Fruit fly (Drosophila melanogaster): ENCODE results near the gene CG31933.

The CG31933 gene

DNA sequence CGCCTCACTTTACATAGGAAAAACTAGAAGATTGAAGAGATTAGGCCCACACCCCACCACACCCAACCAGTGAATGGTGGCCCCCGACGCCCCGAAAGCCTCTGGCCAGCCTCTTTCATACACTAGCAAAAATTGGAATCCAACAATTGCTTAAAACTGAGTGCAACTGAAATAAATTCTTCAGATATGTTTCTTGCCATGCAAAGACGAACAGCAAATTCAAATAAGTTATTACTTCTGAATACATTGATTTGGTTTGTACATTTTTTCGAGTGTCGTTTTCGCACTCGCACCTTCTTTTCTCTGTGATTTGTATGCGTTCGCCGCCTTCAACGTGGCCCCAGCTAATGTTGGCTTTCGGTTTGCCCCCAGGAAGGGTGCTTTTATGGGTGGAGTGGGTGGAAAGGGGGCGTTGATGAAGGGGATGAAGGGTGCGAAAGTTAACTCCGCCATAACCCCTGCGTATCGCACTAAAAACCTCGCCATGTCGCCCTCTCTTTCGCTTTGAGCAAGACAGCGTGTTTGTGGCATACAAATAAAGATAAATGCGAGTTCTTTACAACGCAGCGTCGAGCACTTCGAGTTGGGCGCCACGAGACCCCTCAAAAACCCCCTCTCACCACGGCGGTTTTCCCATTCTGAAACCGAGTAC lies 14.7 kb upstream of the CG31933 start (continued):
- TF ChIP-seq CG12942 (GFP tag; optimal IDR thresholded peaks at IDR 0.05) (no peak), inv (GFP tag; IDR thresholded peaks at IDR 0.05; ENCODE audit: partially characterized antibody) (no peak), Dek (tag; optimal IDR thresholded peaks at IDR 0.05) (peak; percentile 45), CG11723 (GFP tag; optimal IDR thresholded peaks at IDR 0.05) (no peak), CG8388 (GFP tag; optimal IDR thresholded peaks at IDR 0.05) (no peak), Side (GFP tag; optimal IDR thresholded peaks at IDR 0.05) (no peak), D19A (tag; optimal IDR thresholded peaks at IDR 0.05) (no peak), CG4617 (GFP tag; optimal IDR thresholded peaks at IDR 0.05; ENCODE audit: borderline replicate concordance) (no peak), slou (GFP tag; optimal IDR thresholded peaks at IDR 0.05) (peak; percentile 1), Fer3 (tag; optimal IDR thresholded peaks at IDR 0.05) (peak; percentile 22), HLH3B (GFP tag; IDR thresholded peaks at IDR 0.05) (0 out of 2 replicates have a peak, but pooled peaks have one; percentile 29), Hmx (GFP tag; optimal IDR thresholded peaks at IDR 0.05) (no peak), pfk (GFP tag; optimal IDR thresholded peaks at IDR 0.05) (no peak), cas (GFP tag; IDR thresholded peaks at IDR 0.05) (no peak), cwo (GFP tag; optimal IDR thresholded peaks at IDR 0.05) (peak; percentile 48), al (GFP tag; IDR thresholded peaks at IDR 0.05) (no peak), insv (GFP tag; optimal IDR thresholded peaks at IDR 0.05) (no peak), pan (optimal IDR thresholded peaks at IDR 0.05) (no peak), pan (GFP tag; optimal IDR thresholded peaks at IDR 0.05 in 1 of 2, IDR thresholded peaks at IDR 0.05 in 1 of 2) (peak in 1 of 2 experiments; percentile 60), Spps (tag; optimal IDR thresholded peaks at IDR 0.05) (no peak), Ssrp (tag; optimal IDR thresholded peaks at IDR 0.05) (no peak), CG8924 (tag; optimal IDR thresholded peaks at IDR 0.05) (peak; percentile 32), CG9876 (GFP tag; optimal IDR thresholded peaks at IDR 0.05) (no peak), CG8359 (GFP tag; optimal IDR thresholded peaks at IDR 0.05; ENCODE audit: borderline replicate concordance) (no peak), CG6765 (GFP tag; optimal IDR thresholded peaks at IDR 0.05) (no peak), CG4707 (GFP tag; optimal IDR thresholded peaks at IDR 0.05) (no peak), nmo (GFP tag; optimal IDR thresholded peaks at IDR 0.05) (peak; percentile 2), prd (optimal IDR thresholded peaks at IDR 0.05) (no peak), prd (GFP tag; IDR thresholded peaks at IDR 0.05) (peak; percentile 52; the same call in 1 of the 3 replicates), CG10366 (GFP tag; IDR thresholded peaks at IDR 0.05) (peak; percentile 42), H2.0 (GFP tag; IDR thresholded peaks at IDR 0.05) (peak; percentile 46), kni (GFP tag; optimal IDR thresholded peaks at IDR 0.05) (no peak), CG4360 (GFP tag; IDR thresholded peaks at IDR 0.05) (no peak), lbe (GFP tag; optimal IDR thresholded peaks at IDR 0.05) (no peak), Lpt (GFP tag; optimal IDR thresholded peaks at IDR 0.05) (no peak), Oaz (GFP tag; IDR thresholded peaks at IDR 0.05) (no peak), tna (GFP tag; IDR thresholded peaks at IDR 0.05; ENCODE audit: partially characterized antibody) (no peak), Hr51 (GFP tag; optimal IDR thresholded peaks at IDR 0.05) (peak in 1 of 2 experiments; percentile 41), Hr78 (GFP tag; optimal IDR thresholded peaks at IDR 0.05) (no peak), otp (GFP tag; IDR thresholded peaks at IDR 0.05) (no peak), CkIIα-i1 (GFP tag; IDR thresholded peaks at IDR 0.05) (no peak), CG6689 (GFP tag; IDR thresholded peaks at IDR 0.05) (no peak), crol (GFP tag; IDR thresholded peaks at IDR 0.05) (no peak), CG10959 (GFP tag; IDR thresholded peaks at IDR 0.05) (no peak), Chrac-16 (GFP tag; optimal IDR thresholded peaks at IDR 0.05) (no peak), Doc2 (GFP tag; IDR thresholded peaks at IDR 0.05) (no peak), CG7372 (GFP tag; IDR thresholded peaks at IDR 0.05) (no peak), Hr39 (optimal IDR thresholded peaks at IDR 0.05) (no peak), sna (GFP tag; IDR thresholded peaks at IDR 0.05; ENCODE audit: partially characterized antibody) (no peak), CG32772 (GFP tag; IDR thresholded peaks at IDR 0.05) (no peak), CG6683 (GFP tag; optimal IDR thresholded peaks at IDR 0.05) (peak; percentile 8)
